Fruit fly (Drosophila melanogaster) whole organism, wandering third instar larva: ENCODE data around the gene CG17145.

Source experiments
- Abd-B ChIP-seq: fragments of >200 bp; optimal IDR thresholded peaks from 2 replicates; lab custom pipeline; 2017; ENCODE audit warnings: missing biosample characterization, missing genetic modification characterization
- CG9705 ChIP-seq: fragments of 200-800 bp; sonication (Bioruptor generic); optimal IDR thresholded peaks from 2 replicates; lab custom pipeline; 2018; ENCODE audit warnings: missing biosample characterization, mild to moderate bottlenecking, missing genetic modification characterization
- Dfd ChIP-seq: fragments of >200 bp; optimal IDR thresholded peaks from 2 replicates; lab custom pipeline; 2017; ENCODE audit warnings: missing biosample characterization, missing genetic modification characterization
- Hnf4 ChIP-seq: fragments of 200-800 bp; sonication (Bioruptor generic); optimal IDR thresholded peaks from 2 replicates; lab custom pipeline; 2016; ENCODE audit warnings: missing biosample characterization, mild to moderate bottlenecking, missing genetic modification characterization
- Hr83 ChIP-seq: fragments of 200-300 bp; sonication (Bioruptor generic); optimal IDR thresholded peaks from 2 replicates; lab custom pipeline; 2016; ENCODE audit warnings: missing biosample characterization, mild to moderate bottlenecking, missing genetic modification characterization, moderate library complexity; ENCODE audit not compliant: poor library complexity, severe bottlenecking
- Myc ChIP-seq: fragments of >200 bp; optimal IDR thresholded peaks from 2 replicates; lab custom pipeline; 2017
- OdsH ChIP-seq: fragments of 200-800 bp; sonication (Bioruptor generic); optimal IDR thresholded peaks from 2 replicates; lab custom pipeline; 2016; ENCODE audit warnings: missing biosample characterization, mild to moderate bottlenecking, missing genetic modification characterization
- Sp1 ChIP-seq: fragments of 200-800 bp; sonication (Bioruptor generic); optimal IDR thresholded peaks from 3 replicates; lab custom pipeline; 2019; ENCODE audit warnings: missing biosample characterization, mild to moderate bottlenecking, missing genetic modification characterization, moderate library complexity
- br ChIP-seq: fragments of 200-800 bp; sonication (Bioruptor generic); optimal IDR thresholded peaks from 2 replicates; lab custom pipeline; 2016; ENCODE audit warnings: missing biosample characterization, missing genetic modification characterization
- fru ChIP-seq: fragments of 200-800 bp; sonication (Bioruptor generic); optimal IDR thresholded peaks from 3 replicates; lab custom pipeline; 2016; ENCODE audit warnings: missing biosample characterization, mild to moderate bottlenecking, missing genetic modification characterization
- jim ChIP-seq: fragments of 175-275, 200-325 bp; sonication (Bioruptor generic); optimal IDR thresholded peaks from 2 replicates; lab custom pipeline; 2016; ENCODE audit warnings: missing biosample characterization, mild to moderate bottlenecking, missing genetic modification characterization
- rgr ChIP-seq: fragments of 200-800 bp; sonication (Bioruptor generic); optimal IDR thresholded peaks from 3 replicates; lab custom pipeline; 2016; ENCODE audit warnings: missing biosample characterization, mild to moderate bottlenecking, missing genetic modification characterization
- usp ChIP-seq: fragments of >200 bp; optimal IDR thresholded peaks from 2 replicates; lab custom pipeline; 2017; ENCODE audit warnings: missing biosample characterization, missing genetic modification characterization

dm6 chr3L:20182799-20183198 lies 38.8 kb upstream of the CG17145 start:
- no peak for TF ChIP-seq jim (GFP tag; lab: Kevin White, UChicago)
- no peak for TF ChIP-seq Hnf4 (GFP tag; lab: Kevin White, UChicago)
- no peak for TF ChIP-seq OdsH (GFP tag; lab: Kevin White, UChicago)
- TF ChIP-seq Abd-B, result no peak
- TF ChIP-seq Dfd (GFP tag; lab: Kevin White, UChicago), result peak; percentile 71
- TF ChIP-seq Myc (lab: Kevin White, UChicago), result no peak
- no peak for TF ChIP-seq br (GFP tag; lab: Kevin White, UChicago)
- TF ChIP-seq CG9705 (GFP tag; lab: Kevin White, UChicago), result no peak
- no peak for TF ChIP-seq fru (GFP tag; lab: Kevin White, UChicago)
- TF ChIP-seq Sp1 (GFP tag; lab: Kevin White, UChicago), result no peak
- no peak for TF ChIP-seq Hr83
- no peak for TF ChIP-seq rgr
- TF ChIP-seq usp, result no peak
